Fruit fly (Drosophila melanogaster) whole organism, prepupa: ENCODE data around the gene vas.

ENCODE experiments used
- Blimp-1 ChIP-seq: fragments of 200-800 bp; sonication (Bioruptor generic); optimal IDR thresholded peaks from 3 replicates; lab custom pipeline; 2017; ENCODE audit warnings: missing biosample characterization, missing genetic modification characterization, mild to moderate bottlenecking, moderate library complexity, missing genetic modification reagents
- CG10631 ChIP-seq: fragments of 200-800 bp; sonication (Bioruptor generic); optimal IDR thresholded peaks from 2 replicates; lab custom pipeline; 2016; ENCODE audit warnings: missing biosample characterization, missing genetic modification characterization
- CG10669 ChIP-seq: fragments of 200-800 bp; sonication (Bioruptor generic); optimal IDR thresholded peaks from 3 replicates; lab custom pipeline; 2018; ENCODE audit warnings: missing biosample characterization, mild to moderate bottlenecking, missing genetic modification characterization, moderate library complexity
- CG11902 ChIP-seq: fragments of 200-800 bp; sonication (Bioruptor generic); optimal IDR thresholded peaks from 3 replicates; lab custom pipeline; 2016; ENCODE audit warnings: missing biosample characterization, missing genetic modification characterization
- CG15336 ChIP-seq: fragments of 200-800 bp; sonication (Bioruptor generic); IDR thresholded peaks from 2 replicates; pipeline ENCODE4 v1.3.6; 2022; ENCODE audit warnings: missing biosample characterization, missing genetic modification characterization
- CG16779 ChIP-seq: fragments of 200-800 bp; sonication (Bioruptor generic); optimal IDR thresholded peaks from 3 replicates; lab custom pipeline; 2017; ENCODE audit warnings: missing biosample characterization, mild to moderate bottlenecking, missing genetic modification characterization
- CG31627 ChIP-seq: fragments of 200-800 bp; sonication (Bioruptor generic); optimal IDR thresholded peaks from 3 replicates; lab custom pipeline; 2016; ENCODE audit warnings: missing biosample characterization, missing genetic modification characterization
- CG32006 ChIP-seq: fragments of 200-800 bp; sonication (Bioruptor generic); optimal IDR thresholded peaks from 3 replicates; lab custom pipeline; 2017; ENCODE audit warnings: missing biosample characterization, mild to moderate bottlenecking, missing genetic modification characterization
- CG34406 ChIP-seq: fragments of 200-800 bp; sonication (Bioruptor generic); optimal IDR thresholded peaks from 3 replicates; lab custom pipeline; 2016; ENCODE audit warnings: missing biosample characterization, missing genetic modification characterization
- CG3919 ChIP-seq: fragments of 200-800 bp; sonication (Bioruptor generic); optimal IDR thresholded peaks from 3 replicates; lab custom pipeline; 2016; ENCODE audit warnings: missing biosample characterization, missing genetic modification characterization
- CG6163 ChIP-seq: fragments of 200-800 bp; sonication (Bioruptor generic); IDR thresholded peaks from 3 replicates; pipeline ENCODE4 v1.3.6; 2022; ENCODE audit warnings: missing biosample characterization, missing genetic modification characterization
- CG6276 ChIP-seq: fragments of 200-800 bp; sonication (Bioruptor generic); optimal IDR thresholded peaks from 2 replicates; lab custom pipeline; 2017; ENCODE audit warnings: missing biosample characterization, mild to moderate bottlenecking, missing genetic modification characterization
- Eip75B ChIP-seq: fragments of 200-800 bp; sonication (Bioruptor generic); optimal IDR thresholded peaks from 3 replicates; lab custom pipeline; 2016; ENCODE audit warnings: missing biosample characterization, missing genetic modification characterization
- Eip78C ChIP-seq: fragments of 200-800 bp; sonication (Bioruptor generic); peaks from one replicate; lab custom pipeline; 2016; ENCODE audit warnings: missing biosample characterization, missing genetic modification characterization
- Eip93F ChIP-seq: fragments of 200-800 bp; sonication (Bioruptor generic); optimal IDR thresholded peaks from 2 replicates; lab custom pipeline; 2016; ENCODE audit warnings: missing biosample characterization, mild to moderate bottlenecking, missing genetic modification characterization
- Ets21C ChIP-seq: fragments of 200-800 bp; sonication (Bioruptor generic); optimal IDR thresholded peaks from 3 replicates; lab custom pipeline; 2016; ENCODE audit warnings: missing biosample characterization, missing genetic modification characterization
- Gug ChIP-seq: fragments of 200-800 bp; sonication (Bioruptor generic); IDR thresholded peaks from 2 replicates; pipeline ENCODE4 v1.3.6; 2022; ENCODE audit warnings: missing biosample characterization, missing genetic modification characterization
- Hr39 ChIP-seq: fragments of 200-800 bp; sonication (Bioruptor generic); optimal IDR thresholded peaks from 2 replicates; lab custom pipeline; 2016; ENCODE audit warnings: missing biosample characterization, missing genetic modification characterization
- Met ChIP-seq: fragments of 200-800 bp; sonication (Bioruptor generic); optimal IDR thresholded peaks from 3 replicates; lab custom pipeline; 2016; ENCODE audit warnings: missing biosample characterization, missing genetic modification characterization
- Sox14 ChIP-seq: fragments of 200-800 bp; sonication (Bioruptor generic); optimal IDR thresholded peaks from 3 replicates; lab custom pipeline; 2016; ENCODE audit warnings: missing biosample characterization, missing genetic modification characterization
- acj6 ChIP-seq: fragments of 200-800 bp; sonication (Bioruptor generic); optimal IDR thresholded peaks from 3 replicates; lab custom pipeline; 2016; ENCODE audit warnings: missing biosample characterization, missing genetic modification characterization
- eg ChIP-seq: fragments of 200-800 bp; sonication (Bioruptor generic); IDR thresholded peaks from 3 replicates; pipeline ENCODE4 v1.3.6; 2022; ENCODE audit warnings: missing biosample characterization, missing genetic modification characterization
- fd85E ChIP-seq: fragments of 200-800 bp; sonication (Bioruptor generic); optimal IDR thresholded peaks from 3 replicates; lab custom pipeline; 2016; ENCODE audit warnings: missing biosample characterization, missing genetic modification characterization
- net ChIP-seq: fragments of 200-800 bp; sonication (Bioruptor generic); optimal IDR thresholded peaks from 3 replicates; lab custom pipeline; 2016; ENCODE audit warnings: missing biosample characterization, missing genetic modification characterization
- pdm3 ChIP-seq: fragments of 200-800 bp; sonication (Bioruptor generic); optimal IDR thresholded peaks from 3 replicates; lab custom pipeline; 2016; ENCODE audit warnings: missing biosample characterization, missing genetic modification characterization
- salr ChIP-seq, 2 experiments: fragments of 200-800 bp; sonication (Bioruptor generic); optimal IDR thresholded peaks; 3 replicates each; lab custom pipeline; 2016 to 2018; ENCODE audit warnings: missing biosample characterization in 2 of 2, missing genetic modification characterization in 2 of 2, mild to moderate bottlenecking in 1 of 2
- spab ChIP-seq: fragments of 200-800 bp; sonication (Bioruptor generic); optimal IDR thresholded peaks from 2 replicates; lab custom pipeline; 2017; ENCODE audit warnings: missing biosample characterization, mild to moderate bottlenecking, missing genetic modification characterization, missing genetic modification reagents
- ss ChIP-seq, 2 experiments: fragments of 200-800 bp; sonication (Bioruptor generic); optimal IDR thresholded peaks; 2 replicates in 1 of 2; 3 replicates in 1 of 2; lab custom pipeline; 2017 to 2018; ENCODE audit warnings: mild to moderate bottlenecking in 2 of 2, missing biosample characterization in 2 of 2, missing genetic modification characterization in 2 of 2, moderate library complexity in 1 of 2
- svp ChIP-seq: fragments of 200-800 bp; sonication (Bioruptor generic); peaks from one replicate; lab custom pipeline; 2016; ENCODE audit warnings: missing biosample characterization, missing genetic modification characterization
- topi ChIP-seq: fragments of 200-800 bp; sonication (Bioruptor generic); optimal IDR thresholded peaks from 3 replicates; lab custom pipeline; 2016; ENCODE audit warnings: missing biosample characterization, missing genetic modification characterization
- vri ChIP-seq: fragments of 200-800 bp; sonication (Bioruptor generic); optimal IDR thresholded peaks from 3 replicates; lab custom pipeline; 2016; ENCODE audit warnings: missing biosample characterization, mild to moderate bottlenecking, missing genetic modification characterization

The vas gene

dm6 chr2L:15070216-15070615, 8.8 kb downstream of the vas start, which contains the start of gene vig:
Gene vig (minus strand): TSS chr2L:15070316.
- TF ChIP-seq CG6163 (GFP tag; lab: Robert Waterston, UW) (no peak), CG16779 (tag; lab: Kevin White, UChicago) (no peak), Eip75B (GFP tag; lab: Kevin White, UChicago) (no peak), CG11902 (no peak), CG3919 (no peak), Eip93F (GFP tag; lab: Kevin White, UChicago) (no peak), pdm3 (GFP tag; lab: Kevin White, UChicago) (no peak), spab (GFP tag; lab: Kevin White, UChicago) (no peak), CG32006 (no peak), Blimp-1 (GFP tag; lab: Kevin White, UChicago) (no peak), Sox14 (GFP tag; lab: Kevin White, UChicago) (no peak), salr (GFP tag; optimal IDR thresholded peaks at IDR 0.05; lab: Kevin White, UChicago) (no peak), CG6276 (no peak), CG10631 (GFP tag; lab: Kevin White, UChicago) (no peak), acj6 (GFP tag; lab: Kevin White, UChicago) (no peak), CG15336 (GFP tag; lab: Robert Waterston, UW) (no peak)
- TF ChIP-seq, all 60 proteins: peak for 0

- TF ChIP-seq Met (no peak), svp (GFP tag; lab: Kevin White, UChicago) (peak; percentile 18), CG10669 (no peak)
These were observed 13.0 kb downstream of the vas start, which contains the start of gene wwk for dm6 chr2L:15074465-15074864. Gene wwk (plus strand): TSS chr2L:15074776.

- TF ChIP-seq vri (no peak), svp (GFP tag; lab: Kevin White, UChicago) (peak; percentile 52)
These were observed 44.6 kb downstream of the vas start for dm6 chr2L:15106100-15106499.

- TF ChIP-seq eg (GFP tag; lab: Robert Waterston, UW) (no peak), CG6276 (no peak), CG15336 (GFP tag; lab: Robert Waterston, UW) (no peak), Sox14 (GFP tag; lab: Kevin White, UChicago) (no peak), Eip78C (GFP tag; lab: Kevin White, UChicago) (no peak), vri (no peak), Gug (no peak), ss (GFP tag; optimal IDR thresholded peaks at IDR 0.05; lab: Kevin White, UChicago) (no peak), acj6 (GFP tag; lab: Kevin White, UChicago) (no peak)
These were observed 45.8 kb downstream of the vas start for dm6 chr2L:15107238-15107637.

dm6 chr2L:15109145-15109544, 47.7 kb downstream of the vas start, which contains the start of gene CG15269:
Gene CG15269 (plus strand): TSS chr2L:15109405.
- no peak for TF ChIP-seq net (GFP tag; lab: Kevin White, UChicago)
- TF ChIP-seq, all 60 proteins: peak for 0

dm6 chr2L:15111276-15111675, 49.8 kb downstream of the vas start:
- TF ChIP-seq topi (GFP tag; lab: Kevin White, UChicago), result no peak
- TF ChIP-seq fd85E (GFP tag; lab: Kevin White, UChicago), result no peak
- no peak for TF ChIP-seq CG34406
- no peak for TF ChIP-seq CG31627 (GFP tag; lab: Kevin White, UChicago)
- no peak for TF ChIP-seq Eip78C (GFP tag; lab: Kevin White, UChicago)
- TF ChIP-seq Hr39 (GFP tag; lab: Kevin White, UChicago), result no peak
- no peak for TF ChIP-seq salr (GFP tag; optimal IDR thresholded peaks at IDR 0.05; lab: Kevin White, UChicago)
- TF ChIP-seq CG3919, result no peak
- TF ChIP-seq net (GFP tag; lab: Kevin White, UChicago), result no peak
- TF ChIP-seq Ets21C (GFP tag; lab: Kevin White, UChicago), result no peak
- TF ChIP-seq Eip75B (GFP tag; lab: Kevin White, UChicago), result no peak
